Worm (Caenorhabditis elegans): ENCODE measurements around the gene F18E9.1.

ce11 chrX:8623840-8624591, 22.7 kb downstream of the F18E9.1 start:
- TF ChIP-seq sem-2 (GFP tag; optimal IDR thresholded peaks at IDR 0.05) (no peak), ztf-11 (tag; optimal IDR thresholded peaks at IDR 0.05) (no peak), unc-62 (GFP tag; optimal IDR thresholded peaks at IDR 0.05) (no peak)
